Worm (Caenorhabditis elegans) whole organism, L4 larva: ENCODE results near the gene sek-3.

Source experiments
- F10B5.3 ChIP-seq: sonication (generic microtip); optimal IDR thresholded peaks from 2 replicates; lab custom pipeline; 2016; ENCODE audit warnings: mild to moderate bottlenecking, missing genetic modification characterization, missing compliant biosample characterization
- F26F4.8 ChIP-seq: fragments of 200-800 bp; sonication (Bioruptor generic); conservative IDR thresholded peaks from 2 replicates; pipeline ENCODE4 v1.3.6; 2022; ENCODE audit warnings: missing genetic modification characterization, missing compliant biosample characterization
- F37D6.2 ChIP-seq: sonication (generic microtip); optimal IDR thresholded peaks from 2 replicates; lab custom pipeline; 2016; ENCODE audit warnings: mild to moderate bottlenecking, missing genetic modification characterization, missing compliant biosample characterization
- R02D3.7 ChIP-seq: fragments of 150-350 bp; sonication (generic microtip); optimal IDR thresholded peaks from 3 replicates; lab custom pipeline; 2014; ENCODE audit warnings: missing biosample characterization, missing genetic modification characterization
- T20F7.1 ChIP-seq: fragments of 200-800 bp; sonication (Bioruptor generic); optimal IDR thresholded peaks from 2 replicates; lab custom pipeline; 2018; ENCODE audit warnings: mild to moderate bottlenecking, missing genetic modification characterization, missing compliant biosample characterization
- Y105C5A.15 ChIP-seq: fragments of 200-800 bp; sonication (Bioruptor generic); IDR thresholded peaks from 2 replicates; pipeline ENCODE4 v1.3.6; 2022; ENCODE audit warnings: missing genetic modification characterization, missing compliant biosample characterization
- Y48G9A.11 ChIP-seq: fragments of 200-800 bp; sonication (Bioruptor generic); IDR thresholded peaks from 2 replicates; pipeline ENCODE4 v1.3.6; 2022; ENCODE audit warnings: missing genetic modification reagents, missing genetic modification characterization, missing compliant biosample characterization
- Y75B8A.6 ChIP-seq: fragments of 200-800 bp; sonication (Bioruptor generic); IDR thresholded peaks from 2 replicates; pipeline ENCODE4 v1.3.6; 2022; ENCODE audit warnings: missing genetic modification reagents, missing genetic modification characterization, missing compliant biosample characterization
- ZK337.2 ChIP-seq: fragments of 200-800 bp; sonication (Bioruptor generic); IDR thresholded peaks from 2 replicates; pipeline ENCODE4 v1.3.6; 2022; ENCODE audit warnings: missing genetic modification reagents, missing genetic modification characterization, missing compliant biosample characterization
- ZK546.5 ChIP-seq, 2 experiments: sonication (generic microtip); optimal IDR thresholded peaks; 2 replicates each; lab custom pipeline; 2017; ENCODE audit warnings: missing biosample characterization in 2 of 2, missing genetic modification characterization in 2 of 2
- aha-1 ChIP-seq: fragments of 150-350 bp; peaks from one replicate; lab custom pipeline; 2014; ENCODE audit warnings: missing biosample characterization, missing genetic modification characterization
- arid-1 ChIP-seq: fragments of 200-800 bp; sonication (Bioruptor generic); conservative IDR thresholded peaks from 2 replicates; pipeline ENCODE4 v1.3.6; 2022; ENCODE audit warnings: missing genetic modification reagents, missing genetic modification characterization, missing compliant biosample characterization
- ceh-44 ChIP-seq: fragments of 200-800 bp; sonication (Bioruptor generic); IDR thresholded peaks from 2 replicates; pipeline ENCODE4 v1.3.6; 2022; ENCODE audit warnings: missing genetic modification reagents, missing genetic modification characterization, missing compliant biosample characterization
- ceh-82 ChIP-seq: sonication (generic microtip); optimal IDR thresholded peaks from 2 replicates; lab custom pipeline; 2017; ENCODE audit warnings: missing biosample characterization, missing genetic modification characterization
- ctbp-1 ChIP-seq: fragments of 200-800 bp; sonication (Bioruptor generic); IDR thresholded peaks from 2 replicates; pipeline ENCODE4 v1.3.6; 2022; ENCODE audit warnings: missing genetic modification reagents, missing genetic modification characterization, missing compliant biosample characterization
- daf-12 ChIP-seq: fragments of 150-350 bp; optimal IDR thresholded peaks from 2 replicates; lab custom pipeline; 2014; ENCODE audit warnings: missing biosample characterization, missing genetic modification reagents, missing genetic modification characterization
- daf-16 ChIP-seq, 3 experiments: sonication (generic microtip); optimal IDR thresholded peaks; 2 replicates each; lab custom pipeline; 2016 to 2017; ENCODE audit warnings: missing genetic modification characterization in 3 of 3, missing genetic modification reagents in 3 of 3, mild to moderate bottlenecking in 2 of 3, missing compliant biosample characterization in 2 of 3, missing biosample characterization in 1 of 3, moderate library complexity in 1 of 3
- dmd-8 ChIP-seq: fragments of 200-800 bp; sonication (Bioruptor generic); IDR thresholded peaks from 2 replicates; pipeline ENCODE4 v1.3.6; 2022; ENCODE audit warnings: missing genetic modification characterization, missing compliant biosample characterization
- dmd-9 ChIP-seq: fragments of 200-800 bp; sonication (Bioruptor generic); IDR thresholded peaks from 2 replicates; pipeline ENCODE4 v1.3.6; 2022; ENCODE audit warnings: missing genetic modification reagents, missing genetic modification characterization, missing compliant biosample characterization
- duxl-1 ChIP-seq: sonication (generic microtip); optimal IDR thresholded peaks from 2 replicates; lab custom pipeline; 2016; ENCODE audit warnings: mild to moderate bottlenecking, missing genetic modification characterization, moderate library complexity, missing compliant biosample characterization; ENCODE audit not compliant: poor library complexity
- dve-1 ChIP-seq: sonication (generic microtip); optimal IDR thresholded peaks from 2 replicates; lab custom pipeline; 2017; ENCODE audit warnings: antibody characterized with exemption, mild to moderate bottlenecking, missing genetic modification characterization, missing compliant biosample characterization; ENCODE audit not compliant: insufficient read depth
- egl-43 ChIP-seq: fragments of 200-800 bp; sonication (Bioruptor generic); IDR thresholded peaks from 2 replicates; pipeline ENCODE4 v1.3.6; 2022; ENCODE audit warnings: missing genetic modification reagents, missing genetic modification characterization, missing compliant biosample characterization
- gei-8 ChIP-seq: fragments of 200-800 bp; sonication (Bioruptor generic); optimal IDR thresholded peaks from 2 replicates; lab custom pipeline; 2018; ENCODE audit warnings: mild to moderate bottlenecking, missing genetic modification characterization, missing compliant biosample characterization
- hlh-11 ChIP-seq: fragments of 200-800 bp; sonication (Bioruptor generic); optimal IDR thresholded peaks from 2 replicates; lab custom pipeline; 2018; ENCODE audit warnings: mild to moderate bottlenecking, missing genetic modification characterization, missing compliant biosample characterization
- hlh-30 ChIP-seq: sonication (generic microtip); optimal IDR thresholded peaks from 2 replicates; lab custom pipeline; 2017; ENCODE audit warnings: antibody characterized with exemption, mild to moderate bottlenecking, missing genetic modification characterization, missing compliant biosample characterization; ENCODE audit not compliant: insufficient read depth
- hmg-1.1 ChIP-seq: fragments of 200-800 bp; sonication (Bioruptor generic); IDR thresholded peaks from 2 replicates; pipeline ENCODE4 v1.3.6; 2022; ENCODE audit warnings: missing genetic modification reagents, missing genetic modification characterization, missing compliant biosample characterization
- lin-1 ChIP-seq: fragments of 200-800 bp; sonication (Bioruptor generic); IDR thresholded peaks from 2 replicates; pipeline ENCODE4 v1.3.6; 2022; ENCODE audit warnings: missing genetic modification reagents, missing genetic modification characterization, missing compliant biosample characterization
- lin-13 ChIP-seq: fragments of 150-350 bp; optimal IDR thresholded peaks from 2 replicates; lab custom pipeline; 2014; ENCODE audit warnings: missing biosample characterization, missing genetic modification reagents, missing genetic modification characterization
- lsy-2 ChIP-seq, 2 experiments: fragments of 150-350 bp in 1 of 2; sonication (generic microtip) in 1 of 2; optimal IDR thresholded peaks; 2 replicates each; lab custom pipeline; 2014 to 2017; ENCODE audit warnings: missing biosample characterization in 2 of 2, missing genetic modification characterization in 2 of 2
- madf-9 ChIP-seq: fragments of 200-800 bp; sonication (Bioruptor generic); conservative IDR thresholded peaks from 2 replicates; pipeline ENCODE4 v1.3.6; 2022; ENCODE audit warnings: missing genetic modification reagents, missing genetic modification characterization, missing compliant biosample characterization
- mes-2 ChIP-seq: sonication (generic microtip); optimal IDR thresholded peaks from 2 replicates; lab custom pipeline; 2016; ENCODE audit warnings: missing genotype, mild to moderate bottlenecking, missing genetic modification characterization, missing compliant biosample characterization; ENCODE audit not compliant: poor library complexity, severe bottlenecking
- mxl-2 ChIP-seq: fragments of 200-800 bp; sonication (Bioruptor generic); conservative IDR thresholded peaks from 2 replicates; pipeline ENCODE4 v1.3.6; 2022; ENCODE audit warnings: missing genetic modification reagents, missing genetic modification characterization, missing compliant biosample characterization
- mxl-3 ChIP-seq: fragments of 200-800 bp; sonication (Bioruptor generic); optimal IDR thresholded peaks from 2 replicates; lab custom pipeline; 2018; ENCODE audit warnings: mild to moderate bottlenecking, missing genetic modification characterization, missing compliant biosample characterization
- nhr-10 ChIP-seq: fragments of 150-350 bp; optimal IDR thresholded peaks from 2 replicates; lab custom pipeline; 2014; ENCODE audit warnings: missing biosample characterization, missing genetic modification characterization
- nhr-102 ChIP-seq: sonication (generic microtip); optimal IDR thresholded peaks from 2 replicates; lab custom pipeline; 2016; ENCODE audit warnings: mild to moderate bottlenecking, missing genetic modification characterization, moderate library complexity, missing compliant biosample characterization
- nhr-42 ChIP-seq: fragments of 200-800 bp; sonication (Bioruptor generic); IDR thresholded peaks from 2 replicates; pipeline ENCODE4 v1.3.6; 2022; ENCODE audit warnings: missing genetic modification characterization, missing compliant biosample characterization
- nhr-6 ChIP-seq: fragments of 150-350 bp; optimal IDR thresholded peaks from 2 replicates; lab custom pipeline; 2014; ENCODE audit warnings: missing biosample characterization, missing genetic modification characterization
- nhr-76 ChIP-seq: fragments of 150-350 bp; optimal IDR thresholded peaks from 2 replicates; lab custom pipeline; 2014; ENCODE audit warnings: missing biosample characterization, missing genetic modification characterization
- saeg-2 ChIP-seq: fragments of 200-800 bp; sonication (Bioruptor generic); IDR thresholded peaks from 2 replicates; pipeline ENCODE4 v1.3.6; 2022; ENCODE audit warnings: missing genetic modification reagents, missing genetic modification characterization, missing compliant biosample characterization
- sdz-12 ChIP-seq: fragments of 200-800 bp; sonication (Bioruptor generic); optimal IDR thresholded peaks from 2 replicates; lab custom pipeline; 2018; ENCODE audit warnings: mild to moderate bottlenecking, missing genetic modification characterization, missing compliant biosample characterization
- tra-1 ChIP-seq: fragments of 200-800 bp; sonication (Bioruptor generic); IDR thresholded peaks from 2 replicates; pipeline ENCODE4 v1.3.6; 2022; ENCODE audit warnings: missing genetic modification reagents, missing genetic modification characterization, missing compliant biosample characterization
- zfp-2 ChIP-seq: sonication (generic microtip); optimal IDR thresholded peaks from 2 replicates; lab custom pipeline; 2016; ENCODE audit warnings: mild to moderate bottlenecking, missing genetic modification characterization, missing compliant biosample characterization
- zfp-3 ChIP-seq: fragments of 200-800 bp; sonication (Bioruptor generic); conservative IDR thresholded peaks from 2 replicates; pipeline ENCODE4 v1.3.6; 2022; ENCODE audit warnings: missing genetic modification reagents, missing genetic modification characterization, missing compliant biosample characterization
- ztf-11 ChIP-seq: fragments of 150-350 bp; optimal IDR thresholded peaks from 2 replicates; lab custom pipeline; 2014; ENCODE audit warnings: missing biosample characterization, missing genetic modification characterization

The sek-3 gene

DNA sequence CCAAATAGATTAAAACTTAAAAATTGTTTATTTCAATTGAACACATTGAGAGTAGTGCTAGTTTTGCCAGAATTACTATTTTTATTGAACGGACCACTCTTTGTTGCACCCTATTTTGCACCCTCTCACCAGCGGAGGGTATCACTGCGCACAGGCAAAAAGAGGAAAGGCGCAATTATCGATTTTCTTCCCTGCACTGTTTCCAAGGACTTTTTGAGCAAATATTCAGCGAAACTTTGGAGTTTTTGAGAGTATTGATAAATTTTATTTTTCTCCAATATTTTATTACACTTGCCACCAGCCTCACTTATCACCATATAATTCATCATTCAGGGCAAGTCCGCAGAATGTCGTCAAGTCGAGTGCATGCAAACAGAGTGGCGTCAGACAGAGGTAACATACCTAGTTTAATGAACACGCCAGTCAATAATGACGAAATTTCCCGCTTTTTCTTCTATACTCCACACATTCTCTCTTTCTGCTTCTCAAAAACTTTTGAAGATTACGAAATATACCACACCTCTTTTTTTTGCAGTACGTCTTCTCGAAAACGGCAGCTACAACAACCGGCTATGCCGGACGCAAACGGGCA is 467 bp downstream of the sek-3 start (continued):
- TF ChIP-seq duxl-1 (tag; lab: Kevin White, UChicago) (no peak), Y48G9A.11 (no peak), ZK546.5 (tag; optimal IDR thresholded peaks at IDR 0.05; lab: Kevin White, UChicago) (no peak)

DNA sequence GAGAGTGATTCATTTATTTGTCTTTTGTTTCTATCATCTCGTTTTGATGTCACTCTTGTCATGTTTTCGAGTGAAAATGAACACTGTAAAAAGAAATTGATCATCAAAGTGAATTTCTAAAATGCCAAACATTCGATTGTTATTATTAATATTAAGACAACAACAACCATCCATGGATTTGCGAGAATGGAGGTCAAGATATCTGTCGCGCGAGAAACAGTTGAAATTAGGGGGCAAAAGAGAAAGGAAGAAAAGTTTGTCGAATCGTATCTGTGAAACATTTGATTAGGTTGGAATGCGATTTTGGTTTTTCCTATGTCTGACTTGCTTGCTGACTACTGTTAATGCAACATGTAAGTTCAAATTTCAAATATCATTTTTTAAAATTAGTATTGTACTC is 3.3 kb downstream of the sek-3 start, which contains the start of gene ZC449.2:
Gene ZC449.2 (plus strand): TSS at position 290 of the 400 bp plus-strand sequence.
- TF ChIP-seq mes-2 (tag; lab: Kevin White, UChicago) (no peak), aha-1 (tag; lab: Kevin White, UChicago) (peak; percentile 71), nhr-102 (tag; lab: Kevin White, UChicago) (no peak), daf-16 (GFP tag; optimal IDR thresholded peaks at IDR 0.05; lab: Kevin White, UChicago) (no peak), daf-16 (tag; optimal IDR thresholded peaks at IDR 0.05; lab: Kevin White, UChicago) (peak; percentile 9)

ce11 chrX:5022682-5023081 is 5.0 kb downstream of the sek-3 start:
- TF ChIP-seq lin-13 (GFP tag; lab: Kevin White, UChicago) (peak; percentile 19), hlh-30 (tag; lab: Kevin White, UChicago) (peak; percentile 45), ceh-82 (tag; lab: Kevin White, UChicago) (no peak), egl-43 (GFP tag; lab: Robert Waterston, UW) (peak; percentile 88), hmg-1.1 (GFP tag; lab: Robert Waterston, UW) (peak; percentile 86), tra-1 (GFP tag; lab: Robert Waterston, UW) (peak; percentile 82), dmd-8 (GFP tag; lab: Robert Waterston, UW) (peak; percentile 86), lin-1 (peak; percentile 70), dve-1 (tag; lab: Kevin White, UChicago) (peak; percentile 79), F10B5.3 (tag; lab: Kevin White, UChicago) (peak; percentile 19), F26F4.8 (GFP tag; lab: Robert Waterston, UW) (peak; percentile 58; the same call in 1 of the 2 replicates), Y105C5A.15 (GFP tag; lab: Robert Waterston, UW) (0 out of 2 replicates have a peak, but pooled peaks have one; percentile 49), zfp-2 (tag; lab: Kevin White, UChicago) (no peak), ZK337.2 (peak; percentile 61), duxl-1 (tag; lab: Kevin White, UChicago) (peak; percentile 82), Y48G9A.11 (no peak; the same call in 1 of the 2 replicates), T20F7.1 (peak; percentile 53), daf-12 (tag; lab: Kevin White, UChicago) (no peak), nhr-10 (tag; lab: Kevin White, UChicago) (no peak), ceh-44 (GFP tag; lab: Robert Waterston, UW) (0 out of 2 replicates have a peak, but pooled peaks have one; percentile 21), gei-8 (peak; percentile 14), nhr-76 (tag; lab: Kevin White, UChicago) (no peak), dmd-9 (GFP tag; lab: Robert Waterston, UW) (0 out of 2 replicates have a peak, but pooled peaks have one; percentile 42), ctbp-1 (GFP tag; lab: Robert Waterston, UW) (peak; percentile 79), hlh-11 (tag; lab: Kevin White, UChicago) (peak; percentile 55), lsy-2 (tag; optimal IDR thresholded peaks at IDR 0.05; lab: Kevin White, UChicago) (peak in 1 of 2 experiments; percentile 59), madf-9 (GFP tag; lab: Robert Waterston, UW) (peak; percentile 58), saeg-2 (GFP tag; lab: Robert Waterston, UW) (peak; percentile 68; the same call in 1 of the 2 replicates), nhr-42 (GFP tag; lab: Robert Waterston, UW) (peak; percentile 65; the same call in 1 of the 2 replicates), mxl-3 (GFP tag; lab: Kevin White, UChicago) (peak; percentile 54), ztf-11 (no peak), F37D6.2 (tag; lab: Kevin White, UChicago) (peak; percentile 35), arid-1 (GFP tag; lab: Robert Waterston, UW) (peak; percentile 89), Y75B8A.6 (GFP tag; lab: Robert Waterston, UW) (peak; percentile 61; the same call in 1 of the 2 replicates), mxl-2 (GFP tag; lab: Robert Waterston, UW) (no peak), zfp-3 (no peak), R02D3.7 (tag; lab: Kevin White, UChicago) (no peak), sdz-12 (GFP tag; lab: Kevin White, UChicago) (peak; percentile 55), nhr-6 (tag; lab: Kevin White, UChicago) (peak; percentile 61)
